Worm (Caenorhabditis elegans) whole organism, L1 larva: Measurements from ENCODE around the gene ZC374.2.

ENCODE experiments used
- C04F5.9 ChIP-seq: sonication (generic microtip); optimal IDR thresholded peaks from 2 replicates; lab custom pipeline; 2016; ENCODE audit warnings: missing genetic modification characterization, missing compliant biosample characterization
- Y116A8C.19 ChIP-seq: sonication (generic microtip); optimal IDR thresholded peaks from 2 replicates; lab custom pipeline; 2016; ENCODE audit warnings: missing compliant biosample characterization, missing genetic modification characterization, borderline replicate concordance
- aly-2 ChIP-seq: fragments of 150-350 bp; optimal IDR thresholded peaks from 2 replicates; lab custom pipeline; 2014; ENCODE audit warnings: missing biosample characterization, missing genetic modification characterization
- ceh-82 ChIP-seq, 3 experiments: fragments of 150-350 bp in 1 of 3; sonication (generic microtip) in 2 of 3; optimal IDR thresholded peaks; 2 replicates each; lab custom pipeline; 2014 to 2017; ENCODE audit warnings: missing biosample characterization in 3 of 3, missing genetic modification characterization in 3 of 3
- dsc-1 ChIP-seq: sonication (generic microtip); optimal IDR thresholded peaks from 2 replicates; lab custom pipeline; 2016; ENCODE audit warnings: mild to moderate bottlenecking, missing genetic modification characterization, missing compliant biosample characterization
- efl-3 ChIP-seq: fragments of 200-800 bp; sonication (Bioruptor generic); optimal IDR thresholded peaks from 2 replicates; lab custom pipeline; 2018; ENCODE audit warnings: mild to moderate bottlenecking, missing genetic modification characterization, missing compliant biosample characterization
- egl-27 ChIP-seq, 2 experiments: fragments of 150-350 bp in 1 of 2; sonication (generic microtip); optimal IDR thresholded peaks; 3 replicates each; lab custom pipeline; 2017 to 2018; ENCODE audit warnings: missing biosample characterization in 2 of 2, missing genetic modification characterization in 2 of 2, missing genetic modification reagents in 2 of 2
- elt-2 ChIP-seq: sonication (generic microtip); optimal IDR thresholded peaks from 2 replicates; lab custom pipeline; 2016; ENCODE audit warnings: missing genetic modification characterization, mild to moderate bottlenecking, inconsistent platforms, missing compliant biosample characterization, missing genetic modification reagents
- grh-1 ChIP-seq: fragments of 200-800 bp; sonication (Bioruptor generic); IDR thresholded peaks from 2 replicates; pipeline ENCODE4 v1.3.6; 2022; ENCODE audit warnings: missing genetic modification reagents, missing genetic modification characterization, missing compliant biosample characterization
- hpl-2 ChIP-seq: fragments of 150-350 bp; optimal IDR thresholded peaks from 2 replicates; lab custom pipeline; 2014; ENCODE audit warnings: missing biosample characterization, missing genetic modification reagents, missing genetic modification characterization
- irx-1 ChIP-seq: sonication (generic microtip); optimal IDR thresholded peaks from 2 replicates; lab custom pipeline; 2016; ENCODE audit warnings: missing genetic modification characterization, missing compliant biosample characterization
- lin-13 ChIP-seq: fragments of 150-350 bp; optimal IDR thresholded peaks from 2 replicates; lab custom pipeline; 2014; ENCODE audit warnings: missing biosample characterization, missing genetic modification reagents, missing genetic modification characterization
- lin-14 ChIP-seq: fragments of 200-800 bp; sonication (Bioruptor generic); optimal IDR thresholded peaks from 2 replicates; lab custom pipeline; 2018; ENCODE audit warnings: mild to moderate bottlenecking, missing genetic modification characterization, moderate library complexity, missing compliant biosample characterization
- nhr-11 ChIP-seq: fragments of 150-350 bp; optimal IDR thresholded peaks from 2 replicates; lab custom pipeline; 2014; ENCODE audit warnings: missing biosample characterization, missing genetic modification characterization
- nhr-90 ChIP-seq: sonication (generic microtip); optimal IDR thresholded peaks from 2 replicates; lab custom pipeline; 2016; ENCODE audit warnings: mild to moderate bottlenecking, missing genetic modification characterization, missing compliant biosample characterization; ENCODE audit not compliant: poor library complexity
- pax-3 ChIP-seq: fragments of 200-800 bp; sonication (Bioruptor generic); optimal IDR thresholded peaks from 2 replicates; lab custom pipeline; 2018; ENCODE audit warnings: mild to moderate bottlenecking, missing genetic modification characterization, moderate library complexity, missing compliant biosample characterization
- pqm-1 ChIP-seq: sonication (generic microtip); optimal IDR thresholded peaks from 3 replicates; lab custom pipeline; 2017; ENCODE audit warnings: missing biosample characterization, missing genetic modification characterization
- snpc-4 ChIP-seq: fragments of 150-350 bp; optimal IDR thresholded peaks from 2 replicates; lab custom pipeline; 2014; ENCODE audit warnings: missing biosample characterization, missing genetic modification characterization
- tlp-1 ChIP-seq: fragments of 150-350 bp; optimal IDR thresholded peaks from 2 replicates; lab custom pipeline; 2014; ENCODE audit warnings: missing biosample characterization, missing genetic modification characterization
- unc-86 ChIP-seq: sonication (generic microtip); optimal IDR thresholded peaks from 2 replicates; lab custom pipeline; 2016; ENCODE audit warnings: missing genetic modification characterization, missing compliant biosample characterization
- unc-98 ChIP-seq: fragments of 200-800 bp; sonication (Bioruptor generic); IDR thresholded peaks from 2 replicates; pipeline ENCODE4 v1.3.6; 2022; ENCODE audit warnings: missing genetic modification characterization, missing compliant biosample characterization
- vab-15 ChIP-seq: sonication (generic microtip); optimal IDR thresholded peaks from 2 replicates; lab custom pipeline; 2017; ENCODE audit warnings: missing genotype, mild to moderate bottlenecking, missing genetic modification characterization, missing compliant biosample characterization
- ztf-11 ChIP-seq, 2 experiments: sonication (generic microtip); optimal IDR thresholded peaks; 2 replicates each; lab custom pipeline; 2016 to 2017; ENCODE audit warnings: missing genetic modification characterization in 2 of 2, missing biosample characterization in 1 of 2, missing compliant biosample characterization in 1 of 2

The ZC374.2 gene

ce11 chrX:9993100-9993499, 54.1 kb downstream of the ZC374.2 start (continued):
- TF ChIP-seq ztf-11 (tag; optimal IDR thresholded peaks at IDR 0.05; lab: Kevin White, UChicago), result no peak
- no peak for TF ChIP-seq aly-2 (tag; lab: Kevin White, UChicago)
- no peak for TF ChIP-seq ceh-82 (tag; optimal IDR thresholded peaks at IDR 0.05; lab: Kevin White, UChicago)
- peak; percentile 36 for TF ChIP-seq lin-14 (GFP tag; lab: Kevin White, UChicago)

DNA sequence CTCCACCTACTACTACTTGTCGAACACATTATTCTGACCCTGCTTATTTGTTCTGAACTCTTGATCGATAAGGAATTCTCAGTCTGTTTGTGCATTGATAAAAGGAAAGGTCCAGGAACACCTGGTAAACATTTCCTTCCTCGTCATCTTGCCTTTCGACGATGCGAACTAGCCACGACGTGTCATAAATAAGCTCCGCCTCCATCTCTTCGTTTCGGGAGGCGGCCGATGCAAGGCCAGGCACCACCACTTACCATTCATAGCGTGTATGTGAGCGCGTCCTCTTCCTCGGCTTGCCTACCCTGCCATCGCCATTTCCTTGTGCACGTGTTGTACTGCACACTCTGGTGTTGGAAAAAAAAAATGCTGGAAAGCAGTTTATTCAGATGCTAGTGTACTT, 58.3 kb downstream of the ZC374.2 start:
- TF ChIP-seq irx-1 (tag; lab: Kevin White, UChicago), result no peak
- peak; percentile 6 for TF ChIP-seq lin-14 (GFP tag; lab: Kevin White, UChicago)

DNA sequence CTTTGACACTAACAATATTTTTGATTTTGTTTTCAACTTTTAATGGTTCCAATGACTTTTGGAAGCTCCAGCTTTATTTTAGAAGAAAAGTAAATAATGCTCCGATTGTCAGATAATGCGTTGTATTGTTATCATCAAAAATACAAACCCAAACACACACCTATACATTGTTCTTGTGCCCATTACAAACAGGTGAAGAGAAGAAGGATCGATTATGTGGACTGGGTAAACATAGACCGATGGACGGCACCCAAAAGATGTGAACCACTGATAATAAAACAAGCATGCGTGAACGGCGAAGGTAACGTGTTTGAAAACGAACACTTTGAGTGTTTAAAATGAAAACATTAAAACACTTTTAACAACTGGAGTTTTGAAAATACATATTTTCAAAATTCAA, 60.1 kb downstream of the ZC374.2 start:
- no peak for TF ChIP-seq pqm-1 (tag; lab: Kevin White, UChicago)
- TF ChIP-seq nhr-90 (tag; lab: Kevin White, UChicago), result no peak
- no peak for TF ChIP-seq tlp-1
- TF ChIP-seq vab-15 (tag; lab: Kevin White, UChicago), result no peak
- TF ChIP-seq C04F5.9 (tag; lab: Kevin White, UChicago), result no peak
- no peak for TF ChIP-seq pax-3
- no peak for TF ChIP-seq nhr-11 (tag; lab: Kevin White, UChicago)
- TF ChIP-seq unc-86 (tag; lab: Kevin White, UChicago), result no peak
- TF ChIP-seq snpc-4 (tag; lab: Kevin White, UChicago), result no peak
- no peak for TF ChIP-seq dsc-1 (tag; lab: Kevin White, UChicago)
- no peak for TF ChIP-seq irx-1 (tag; lab: Kevin White, UChicago)
- TF ChIP-seq hpl-2 (GFP tag; lab: Kevin White, UChicago), result no peak
- no peak for TF ChIP-seq egl-27 (tag; optimal IDR thresholded peaks at IDR 0.05; lab: Kevin White, UChicago)
- no peak for TF ChIP-seq grh-1 (GFP tag; lab: Robert Waterston, UW)
- no peak for TF ChIP-seq efl-3
- TF ChIP-seq Y116A8C.19, result no peak
- no peak for TF ChIP-seq lin-13 (GFP tag; lab: Kevin White, UChicago)

DNA sequence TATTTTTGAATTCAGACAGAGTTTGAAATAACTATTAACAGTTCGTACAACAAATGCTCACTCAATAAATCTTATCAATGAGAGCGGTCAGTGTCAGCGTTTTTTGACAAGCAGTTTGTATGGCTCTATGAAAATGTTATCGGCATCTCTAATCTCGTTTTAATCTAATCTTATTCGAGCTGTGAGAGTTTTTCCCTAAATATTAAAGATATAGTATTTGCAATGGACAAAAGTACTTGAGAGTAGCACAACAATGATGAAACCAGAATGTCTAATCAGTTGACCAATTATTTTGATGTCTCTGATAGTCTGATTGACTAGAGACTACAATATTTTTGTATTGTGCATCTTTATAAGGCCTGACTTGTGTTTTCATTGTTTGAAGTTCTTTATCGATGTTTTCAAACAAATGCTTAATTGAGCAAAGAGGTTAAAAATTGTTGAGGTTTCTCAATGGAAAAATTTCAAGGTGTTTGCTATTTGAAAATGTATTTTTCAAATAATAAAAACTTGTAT, 62.3 kb downstream of the ZC374.2 start, which contains the start of gene F19C6.5:
Gene F19C6.5 (minus strand): TSS at position 51 of the 516 bp plus-strand sequence.
- no peak for TF ChIP-seq egl-27 (tag; optimal IDR thresholded peaks at IDR 0.05; lab: Kevin White, UChicago)
- TF ChIP-seq tlp-1, result no peak
- TF ChIP-seq elt-2 (tag; lab: Kevin White, UChicago), result peak; percentile 35
- no peak for TF ChIP-seq unc-98 (GFP tag; lab: Robert Waterston, UW)
